Worm (Caenorhabditis elegans) whole organism, L4 larva: ENCODE results near the gene srxa-9.

ENCODE experiments used
- F10B5.3 ChIP-seq: sonication (generic microtip); optimal IDR thresholded peaks from 2 replicates; lab custom pipeline; 2016; ENCODE audit warnings: mild to moderate bottlenecking, missing genetic modification characterization, missing compliant biosample characterization
- F37D6.2 ChIP-seq: sonication (generic microtip); optimal IDR thresholded peaks from 2 replicates; lab custom pipeline; 2016; ENCODE audit warnings: mild to moderate bottlenecking, missing genetic modification characterization, missing compliant biosample characterization
- T26A8.4 ChIP-seq: fragments of 200-800 bp; sonication (Bioruptor generic); IDR thresholded peaks from 2 replicates; pipeline ENCODE4 v1.3.6; 2022; ENCODE audit warnings: missing genetic modification characterization, missing compliant biosample characterization
- ZK337.2 ChIP-seq: fragments of 200-800 bp; sonication (Bioruptor generic); IDR thresholded peaks from 2 replicates; pipeline ENCODE4 v1.3.6; 2022; ENCODE audit warnings: missing genetic modification reagents, missing genetic modification characterization, missing compliant biosample characterization
- aha-1 ChIP-seq: fragments of 150-350 bp; peaks from one replicate; lab custom pipeline; 2014; ENCODE audit warnings: missing biosample characterization, missing genetic modification characterization
- ama-1 ChIP-seq: fragments of 150-350 bp; optimal IDR thresholded peaks from 2 replicates; lab custom pipeline; 2014; ENCODE audit warnings: inconsistent platforms, mixed read lengths
- arid-1 ChIP-seq: fragments of 200-800 bp; sonication (Bioruptor generic); conservative IDR thresholded peaks from 2 replicates; pipeline ENCODE4 v1.3.6; 2022; ENCODE audit warnings: missing genetic modification reagents, missing genetic modification characterization, missing compliant biosample characterization
- attf-4 ChIP-seq: sonication (generic microtip); optimal IDR thresholded peaks from 3 replicates; lab custom pipeline; 2017; ENCODE audit warnings: missing biosample characterization, missing genetic modification characterization
- ceh-62 ChIP-seq: sonication (generic microtip); optimal IDR thresholded peaks from 2 replicates; lab custom pipeline; 2017; ENCODE audit warnings: missing biosample characterization, missing genetic modification characterization
- ceh-82 ChIP-seq: sonication (generic microtip); optimal IDR thresholded peaks from 2 replicates; lab custom pipeline; 2017; ENCODE audit warnings: missing biosample characterization, missing genetic modification characterization
- daf-12 ChIP-seq: fragments of 150-350 bp; optimal IDR thresholded peaks from 2 replicates; lab custom pipeline; 2014; ENCODE audit warnings: missing biosample characterization, missing genetic modification reagents, missing genetic modification characterization
- dmd-9 ChIP-seq: fragments of 200-800 bp; sonication (Bioruptor generic); IDR thresholded peaks from 2 replicates; pipeline ENCODE4 v1.3.6; 2022; ENCODE audit warnings: missing genetic modification reagents, missing genetic modification characterization, missing compliant biosample characterization
- hlh-11 ChIP-seq: fragments of 200-800 bp; sonication (Bioruptor generic); optimal IDR thresholded peaks from 2 replicates; lab custom pipeline; 2018; ENCODE audit warnings: mild to moderate bottlenecking, missing genetic modification characterization, missing compliant biosample characterization
- hmg-1.1 ChIP-seq: fragments of 200-800 bp; sonication (Bioruptor generic); IDR thresholded peaks from 2 replicates; pipeline ENCODE4 v1.3.6; 2022; ENCODE audit warnings: missing genetic modification reagents, missing genetic modification characterization, missing compliant biosample characterization
- lim-7 ChIP-seq: fragments of 200-800 bp; sonication (Bioruptor generic); IDR thresholded peaks from 2 replicates; pipeline ENCODE4 v1.3.6; 2022; ENCODE audit warnings: missing genetic modification characterization, missing compliant biosample characterization
- lin-1 ChIP-seq: fragments of 200-800 bp; sonication (Bioruptor generic); IDR thresholded peaks from 2 replicates; pipeline ENCODE4 v1.3.6; 2022; ENCODE audit warnings: missing genetic modification reagents, missing genetic modification characterization, missing compliant biosample characterization
- lin-13 ChIP-seq: fragments of 150-350 bp; optimal IDR thresholded peaks from 2 replicates; lab custom pipeline; 2014; ENCODE audit warnings: missing biosample characterization, missing genetic modification reagents, missing genetic modification characterization
- lin-38 ChIP-seq: fragments of 200-800 bp; sonication (Bioruptor generic); IDR thresholded peaks from 2 replicates; pipeline ENCODE4 v1.3.6; 2022; ENCODE audit warnings: missing genetic modification reagents, missing genetic modification characterization, missing compliant biosample characterization
- lir-3 ChIP-seq: sonication (generic microtip); optimal IDR thresholded peaks from 2 replicates; lab custom pipeline; 2016; ENCODE audit warnings: mild to moderate bottlenecking, missing genetic modification characterization, missing compliant biosample characterization
- mdl-1 ChIP-seq, 2 experiments: fragments of 150-350 bp in 1 of 2; sonication (generic microtip) in 1 of 2; optimal IDR thresholded peaks; 2 replicates each; lab custom pipeline; 2014 to 2017; ENCODE audit warnings: missing biosample characterization in 2 of 2, missing genetic modification characterization in 2 of 2
- mep-1 ChIP-seq: fragments of 150-350 bp; sonication (generic microtip); optimal IDR thresholded peaks from 3 replicates; lab custom pipeline; 2014; ENCODE audit warnings: missing biosample characterization, missing genetic modification characterization
- mxl-2 ChIP-seq: fragments of 200-800 bp; sonication (Bioruptor generic); conservative IDR thresholded peaks from 2 replicates; pipeline ENCODE4 v1.3.6; 2022; ENCODE audit warnings: missing genetic modification reagents, missing genetic modification characterization, missing compliant biosample characterization
- mxl-3 ChIP-seq: fragments of 200-800 bp; sonication (Bioruptor generic); optimal IDR thresholded peaks from 2 replicates; lab custom pipeline; 2018; ENCODE audit warnings: mild to moderate bottlenecking, missing genetic modification characterization, missing compliant biosample characterization
- nhr-11 ChIP-seq: fragments of 150-350 bp; optimal IDR thresholded peaks from 2 replicates; lab custom pipeline; 2014; ENCODE audit warnings: missing biosample characterization, missing genetic modification characterization
- nhr-111 ChIP-seq: fragments of 200-800 bp; sonication (Bioruptor generic); optimal IDR thresholded peaks from 2 replicates; lab custom pipeline; 2018; ENCODE audit warnings: mild to moderate bottlenecking, missing genetic modification characterization, missing compliant biosample characterization
- nhr-77 ChIP-seq: fragments of 150-350 bp; optimal IDR thresholded peaks from 2 replicates; lab custom pipeline; 2014; ENCODE audit warnings: missing biosample characterization, missing genetic modification characterization
- pqm-1 ChIP-seq: sonication (generic microtip); optimal IDR thresholded peaks from 2 replicates; lab custom pipeline; 2017; ENCODE audit warnings: missing biosample characterization, missing genetic modification characterization
- rbr-2 ChIP-seq: sonication (generic microtip); optimal IDR thresholded peaks from 2 replicates; lab custom pipeline; 2016; ENCODE audit warnings: missing genotype, missing genetic modification characterization, missing compliant biosample characterization
- sdz-12 ChIP-seq: fragments of 200-800 bp; sonication (Bioruptor generic); optimal IDR thresholded peaks from 2 replicates; lab custom pipeline; 2018; ENCODE audit warnings: mild to moderate bottlenecking, missing genetic modification characterization, missing compliant biosample characterization
- set-16 ChIP-seq: fragments of 200-800 bp; sonication (Bioruptor generic); IDR thresholded peaks from 2 replicates; pipeline ENCODE4 v1.3.6; 2022; ENCODE audit warnings: missing genetic modification reagents, missing genetic modification characterization, missing compliant biosample characterization
- snpc-1.2 ChIP-seq: fragments of 200-800 bp; sonication (Bioruptor generic); IDR thresholded peaks from 2 replicates; pipeline ENCODE4 v1.3.6; 2022; ENCODE audit warnings: missing genetic modification reagents, missing genetic modification characterization, missing compliant biosample characterization
- unc-130 ChIP-seq: sonication (generic microtip); optimal IDR thresholded peaks from 2 replicates; lab custom pipeline; 2016; ENCODE audit warnings: missing genetic modification reagents, missing genetic modification characterization, missing compliant biosample characterization
- unc-62 ChIP-seq, 3 experiments: fragments of 150-350 bp in 1 of 3; sonication (generic microtip); optimal IDR thresholded peaks in 2 of 3; peaks in 1 of 3; 1 replicate in 1 of 3; 2 replicates in 2 of 3; lab custom pipeline; 2014 to 2017; ENCODE audit warnings: missing biosample characterization in 3 of 3, missing genetic modification characterization in 3 of 3, missing genetic modification reagents in 3 of 3, missing genotype in 1 of 3
- vab-7 ChIP-seq: fragments of 200-800 bp; sonication (Bioruptor generic); IDR thresholded peaks from 2 replicates; pipeline ENCODE4 v1.3.6; 2022; ENCODE audit warnings: missing genetic modification reagents, missing genetic modification characterization, missing compliant biosample characterization
- zfp-3 ChIP-seq: fragments of 200-800 bp; sonication (Bioruptor generic); conservative IDR thresholded peaks from 2 replicates; pipeline ENCODE4 v1.3.6; 2022; ENCODE audit warnings: missing genetic modification reagents, missing genetic modification characterization, missing compliant biosample characterization

Gene srxa-9

DNA sequence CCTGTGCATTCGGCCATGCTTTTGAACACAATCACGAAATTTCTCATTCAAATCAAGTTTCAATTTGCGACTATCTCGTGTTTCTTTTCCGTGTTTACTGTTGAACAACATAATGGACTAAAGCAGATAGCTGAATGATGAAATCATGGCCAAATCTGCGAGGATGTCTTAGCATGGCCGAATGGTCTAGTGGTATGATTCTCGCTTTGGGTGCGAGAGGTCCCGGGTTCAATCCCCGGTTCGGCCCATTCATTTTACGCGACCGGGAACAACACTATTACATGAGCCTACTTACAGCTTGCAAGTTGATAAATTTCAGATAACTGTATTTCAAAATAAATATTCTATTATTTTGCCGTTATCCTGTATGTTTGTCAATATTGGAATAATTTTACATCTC lies 4.4 kb downstream of the srxa-9 start (continued):
- TF ChIP-seq F37D6.2 (no peak), ceh-62 (no peak)

DNA sequence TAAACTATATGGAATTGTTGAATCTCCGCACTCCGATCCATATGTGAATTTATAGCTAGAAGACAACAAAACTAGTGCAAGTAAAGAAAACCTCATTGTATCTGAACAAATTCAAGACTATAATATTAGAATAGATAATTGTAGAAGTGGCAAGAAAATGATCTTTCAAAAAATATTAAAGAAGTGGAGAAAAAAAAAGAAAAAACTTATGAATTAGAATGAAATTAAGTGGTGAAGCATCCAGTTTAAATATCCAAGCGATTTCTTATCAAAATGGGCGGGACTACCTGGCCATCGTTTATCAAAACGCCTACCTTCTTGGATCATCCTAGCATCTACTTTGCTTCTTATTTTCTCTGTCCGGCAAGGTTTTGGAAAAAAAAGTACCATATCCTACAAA lies 10.4 kb downstream of the srxa-9 start, which contains the start of gene wrt-4:
TSS of gene wrt-4 (minus strand) at position 101 of the 400 bp plus-strand sequence.
- no peak for TF ChIP-seq lir-3 (tag; lab: Kevin White, UChicago)

DNA sequence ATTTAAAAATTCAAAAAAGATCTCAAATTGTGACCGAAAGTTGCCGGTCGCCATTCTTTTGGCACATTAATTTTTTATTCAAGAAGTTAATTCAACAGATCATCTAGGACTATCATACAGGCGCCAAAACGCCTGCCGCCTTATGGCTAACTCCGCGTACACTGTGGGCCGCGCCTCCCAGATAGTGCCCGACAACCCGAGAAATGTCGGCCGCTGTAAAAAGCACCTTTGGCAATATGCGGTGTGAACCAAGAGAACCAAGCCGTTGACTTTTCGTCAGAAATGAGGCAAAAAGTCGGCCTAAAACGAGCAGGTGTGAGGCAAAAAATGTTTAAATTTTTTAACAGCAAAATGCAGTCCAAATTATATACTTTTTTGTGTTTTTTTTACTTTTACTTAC lies 12.4 kb downstream of the srxa-9 start:
- no peak for TF ChIP-seq sdz-12 (GFP tag; lab: Kevin White, UChicago)

DNA sequence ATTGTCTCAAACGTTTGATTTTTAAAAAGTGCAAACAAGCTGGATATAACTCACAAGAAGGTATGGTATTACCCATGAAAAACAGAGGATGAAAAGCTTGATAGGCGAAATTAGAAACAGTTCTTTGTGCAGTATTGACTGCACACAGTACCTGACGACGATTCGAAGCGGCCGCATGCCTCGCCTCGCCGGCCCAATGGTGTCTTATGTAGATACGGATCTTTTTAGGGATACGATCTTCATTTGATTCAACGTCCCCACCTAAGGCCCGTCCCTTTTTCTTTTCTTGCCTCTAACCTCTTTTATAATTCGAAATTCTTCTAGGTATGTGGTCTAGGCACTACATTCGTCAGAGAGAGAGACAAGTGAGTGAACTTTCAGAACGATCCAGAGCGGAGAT lies 19.3 kb downstream of the srxa-9 start, which contains the start of gene bus-17:
TSS of gene bus-17 (minus strand) at position 208 of the 400 bp plus-strand sequence.
- TF ChIP-seq mxl-3 (GFP tag; lab: Kevin White, UChicago) (no peak), F10B5.3 (tag; lab: Kevin White, UChicago) (no peak), nhr-111 (GFP tag; lab: Kevin White, UChicago) (no peak), lim-7 (GFP tag; lab: Robert Waterston, UW) (no peak), mep-1 (tag; lab: Kevin White, UChicago) (no peak), ceh-82 (no peak), mdl-1 (tag; optimal IDR thresholded peaks at IDR 0.05; lab: Kevin White, UChicago) (no peak), ama-1 (lab: Kevin White, UChicago) (no peak), nhr-77 (tag; lab: Kevin White, UChicago) (no peak), pqm-1 (tag; lab: Kevin White, UChicago) (no peak), lin-13 (no peak), F37D6.2 (no peak), zfp-3 (no peak), T26A8.4 (GFP tag; lab: Robert Waterston, UW) (no peak), hmg-1.1 (GFP tag; lab: Robert Waterston, UW) (no peak), ZK337.2 (GFP tag; lab: Robert Waterston, UW) (no peak), unc-130 (GFP tag; lab: Kevin White, UChicago) (no peak)

DNA sequence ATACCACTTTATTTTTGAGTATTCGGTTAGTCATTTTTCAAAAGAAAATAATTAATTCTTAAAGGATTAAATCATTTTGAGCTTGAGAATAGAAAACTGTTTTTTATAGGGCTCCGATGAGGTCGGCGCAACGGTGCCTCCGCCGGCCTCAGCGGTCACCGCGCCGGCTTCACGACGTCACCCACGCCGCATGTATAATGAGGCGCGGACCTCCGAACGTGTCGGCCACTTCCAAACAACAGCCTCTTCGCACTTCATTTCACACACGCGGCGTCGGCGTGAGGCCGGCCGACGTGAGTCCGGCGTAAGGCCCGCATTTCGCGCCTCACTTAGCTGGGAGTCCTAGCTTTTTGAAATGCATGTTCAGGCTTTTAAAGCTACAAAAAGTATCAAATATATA lies 20.1 kb downstream of the srxa-9 start:
- TF ChIP-seq attf-4 (tag; lab: Kevin White, UChicago): no peak
- TF ChIP-seq unc-62 (GFP tag; optimal IDR thresholded peaks at IDR 0.05 in 1 of 2; lab: Kevin White, UChicago): no peak
- no peak for TF ChIP-seq unc-62 (tag; optimal IDR thresholded peaks at IDR 0.05; lab: Kevin White, UChicago)
- no peak for TF ChIP-seq lin-38 (GFP tag; lab: Robert Waterston, UW)
- no peak for TF ChIP-seq arid-1 (GFP tag; lab: Robert Waterston, UW)
- peak; percentile 89 for TF ChIP-seq set-16
- no peak for TF ChIP-seq nhr-11 (tag; lab: Kevin White, UChicago)
- no peak for TF ChIP-seq hlh-11 (tag; lab: Kevin White, UChicago)
- TF ChIP-seq snpc-1.2: no peak
- TF ChIP-seq daf-12 (tag; lab: Kevin White, UChicago): no peak
- TF ChIP-seq ceh-82: no peak
- no peak for TF ChIP-seq rbr-2 (tag; lab: Kevin White, UChicago)
- no peak for TF ChIP-seq ama-1 (lab: Kevin White, UChicago)
- TF ChIP-seq vab-7 (GFP tag; lab: Robert Waterston, UW): no peak
- no peak for TF ChIP-seq dmd-9 (GFP tag; lab: Robert Waterston, UW)
- TF ChIP-seq lin-1 (GFP tag; lab: Robert Waterston, UW): no peak
- no peak for TF ChIP-seq pqm-1 (tag; lab: Kevin White, UChicago)
- TF ChIP-seq mxl-2 (GFP tag; lab: Robert Waterston, UW): no peak
- peak; percentile 31 for TF ChIP-seq aha-1 (tag; lab: Kevin White, UChicago)
- TF ChIP-seq, all 104 proteins: peak for 2
